Worm (Caenorhabditis elegans) whole organism, L1 larva: Measurements from ENCODE around the gene ncs-4.

Source experiments
- C04F5.9 ChIP-seq: sonication (generic microtip); optimal IDR thresholded peaks from 2 replicates; lab custom pipeline; 2016; ENCODE audit warnings: missing genetic modification characterization, missing compliant biosample characterization
- Y116A8C.19 ChIP-seq: sonication (generic microtip); optimal IDR thresholded peaks from 2 replicates; lab custom pipeline; 2016; ENCODE audit warnings: missing compliant biosample characterization, missing genetic modification characterization, borderline replicate concordance
- blmp-1 ChIP-seq: fragments of 150-350 bp; optimal IDR thresholded peaks from 2 replicates; lab custom pipeline; 2014; ENCODE audit warnings: missing biosample characterization, missing genetic modification characterization
- ceh-63 ChIP-seq: fragments of 200-800 bp; sonication (Bioruptor generic); optimal IDR thresholded peaks from 2 replicates; lab custom pipeline; 2018; ENCODE audit warnings: mild to moderate bottlenecking, missing genetic modification characterization, missing compliant biosample characterization
- ceh-8 ChIP-seq: fragments of 200-800 bp; sonication (Bioruptor generic); optimal IDR thresholded peaks from 2 replicates; lab custom pipeline; 2018; ENCODE audit warnings: mild to moderate bottlenecking, missing genetic modification characterization, moderate library complexity, missing compliant biosample characterization
- ceh-88 ChIP-seq: fragments of 200-800 bp; sonication (Bioruptor generic); IDR thresholded peaks from 2 replicates; pipeline ENCODE4 v1.3.6; 2022; ENCODE audit warnings: missing genetic modification characterization, missing compliant biosample characterization
- ces-1 ChIP-seq: fragments of 150-350 bp; optimal IDR thresholded peaks from 2 replicates; lab custom pipeline; 2014; ENCODE audit warnings: missing biosample characterization, missing genetic modification reagents, missing genetic modification characterization
- dsc-1 ChIP-seq: sonication (generic microtip); optimal IDR thresholded peaks from 2 replicates; lab custom pipeline; 2016; ENCODE audit warnings: mild to moderate bottlenecking, missing genetic modification characterization, missing compliant biosample characterization
- egl-13 ChIP-seq: sonication (generic microtip); optimal IDR thresholded peaks from 2 replicates; lab custom pipeline; 2016; ENCODE audit warnings: missing genotype, missing genetic modification reagents, missing genetic modification characterization, missing compliant biosample characterization
- elt-3 ChIP-seq, 6 experiments: fragments of 150-350 bp in 1 of 6; sonication (generic microtip); optimal IDR thresholded peaks; 2 replicates each; lab custom pipeline; 2017 to 2018; ENCODE audit warnings: missing biosample characterization in 6 of 6, missing genetic modification characterization in 6 of 6, inconsistent platforms in 1 of 6
- fkh-4 ChIP-seq: sonication (generic microtip); optimal IDR thresholded peaks from 2 replicates; lab custom pipeline; 2016; ENCODE audit warnings: missing compliant biosample characterization, missing genetic modification characterization, borderline replicate concordance
- hlh-17 ChIP-seq: fragments of 200-800 bp; sonication (Bioruptor generic); optimal IDR thresholded peaks from 2 replicates; lab custom pipeline; 2018; ENCODE audit warnings: missing genetic modification characterization, mild to moderate bottlenecking, missing compliant biosample characterization, moderate library complexity, borderline replicate concordance
- hpl-2 ChIP-seq: fragments of 150-350 bp; optimal IDR thresholded peaks from 2 replicates; lab custom pipeline; 2014; ENCODE audit warnings: missing biosample characterization, missing genetic modification reagents, missing genetic modification characterization
- jun-1 ChIP-seq: fragments of 150-350 bp; optimal IDR thresholded peaks from 2 replicates; lab custom pipeline; 2014; ENCODE audit warnings: missing biosample characterization, missing genetic modification reagents, missing genetic modification characterization
- lin-14 ChIP-seq: fragments of 200-800 bp; sonication (Bioruptor generic); optimal IDR thresholded peaks from 2 replicates; lab custom pipeline; 2018; ENCODE audit warnings: mild to moderate bottlenecking, missing genetic modification characterization, moderate library complexity, missing compliant biosample characterization
- lin-35 ChIP-seq, 2 experiments: fragments of 150-350 bp; optimal IDR thresholded peaks; 2 replicates each; lab custom pipeline; 2014; ENCODE audit warnings: missing biosample characterization in 2 of 2, missing genetic modification characterization in 2 of 2, missing genetic modification reagents in 2 of 2
- lin-39 ChIP-seq: fragments of 150-350 bp; optimal IDR thresholded peaks from 2 replicates; lab custom pipeline; 2014; ENCODE audit warnings: missing biosample characterization, missing genetic modification reagents, missing genetic modification characterization
- lir-3 ChIP-seq: sonication (generic microtip); optimal IDR thresholded peaks from 2 replicates; lab custom pipeline; 2016; ENCODE audit warnings: mild to moderate bottlenecking, missing genetic modification characterization, moderate library complexity, missing compliant biosample characterization; ENCODE audit not compliant: poor library complexity
- mab-9 ChIP-seq: fragments of 200-800 bp; sonication (Bioruptor generic); IDR thresholded peaks from 2 replicates; pipeline ENCODE4 v1.3.6; 2022; ENCODE audit warnings: missing genetic modification reagents, missing genetic modification characterization, missing compliant biosample characterization
- mef-2 ChIP-seq: fragments of 150-350 bp; optimal IDR thresholded peaks from 2 replicates; lab custom pipeline; 2014; ENCODE audit warnings: missing biosample characterization, missing genetic modification characterization
- mep-1 ChIP-seq: fragments of 150-350 bp; optimal IDR thresholded peaks from 2 replicates; lab custom pipeline; 2014; ENCODE audit warnings: missing biosample characterization, missing genetic modification characterization
- nhr-11 ChIP-seq: fragments of 150-350 bp; optimal IDR thresholded peaks from 2 replicates; lab custom pipeline; 2014; ENCODE audit warnings: missing biosample characterization, missing genetic modification characterization
- nhr-12 ChIP-seq: sonication (generic microtip); optimal IDR thresholded peaks from 2 replicates; lab custom pipeline; 2017; ENCODE audit warnings: missing biosample characterization, missing genetic modification characterization
- nhr-20 ChIP-seq: sonication (generic microtip); optimal IDR thresholded peaks from 2 replicates; lab custom pipeline; 2016; ENCODE audit warnings: mild to moderate bottlenecking, missing genetic modification characterization, missing compliant biosample characterization
- nhr-28 ChIP-seq: fragments of 150-350 bp; optimal IDR thresholded peaks from 2 replicates; lab custom pipeline; 2014; ENCODE audit warnings: missing biosample characterization, missing genetic modification characterization
- nhr-71 ChIP-seq: sonication (generic microtip); optimal IDR thresholded peaks from 2 replicates; lab custom pipeline; 2016; ENCODE audit warnings: mild to moderate bottlenecking, missing genetic modification characterization, moderate library complexity, missing compliant biosample characterization
- nhr-76 ChIP-seq: sonication (generic microtip); optimal IDR thresholded peaks from 2 replicates; lab custom pipeline; 2017; ENCODE audit warnings: missing biosample characterization, missing genetic modification characterization
- nhr-77 ChIP-seq: fragments of 150-350 bp; optimal IDR thresholded peaks from 2 replicates; lab custom pipeline; 2014; ENCODE audit warnings: missing biosample characterization, missing genetic modification characterization
- nhr-84 ChIP-seq: sonication (generic microtip); optimal IDR thresholded peaks from 2 replicates; lab custom pipeline; 2017; ENCODE audit warnings: missing biosample characterization, missing genetic modification characterization
- nhr-85 ChIP-seq: sonication (generic microtip); peaks from one replicate; lab custom pipeline; 2016; ENCODE audit warnings: missing genetic modification characterization, inconsistent platforms, missing compliant biosample characterization
- nhr-90 ChIP-seq: sonication (generic microtip); optimal IDR thresholded peaks from 2 replicates; lab custom pipeline; 2016; ENCODE audit warnings: mild to moderate bottlenecking, missing genetic modification characterization, missing compliant biosample characterization; ENCODE audit not compliant: poor library complexity
- pax-3 ChIP-seq: fragments of 200-800 bp; sonication (Bioruptor generic); optimal IDR thresholded peaks from 2 replicates; lab custom pipeline; 2018; ENCODE audit warnings: mild to moderate bottlenecking, missing genetic modification characterization, moderate library complexity, missing compliant biosample characterization
- rnt-1 ChIP-seq: sonication (generic microtip); optimal IDR thresholded peaks from 2 replicates; lab custom pipeline; 2016; ENCODE audit warnings: mild to moderate bottlenecking, missing genetic modification characterization, moderate library complexity, missing compliant biosample characterization
- sox-4 ChIP-seq: sonication (generic microtip); optimal IDR thresholded peaks from 2 replicates; lab custom pipeline; 2016; ENCODE audit warnings: missing genetic modification characterization, missing compliant biosample characterization
- sptf-1 ChIP-seq: fragments of 150-350 bp; optimal IDR thresholded peaks from 2 replicates; lab custom pipeline; 2014; ENCODE audit warnings: missing biosample characterization, missing genetic modification characterization
- tlp-1 ChIP-seq: fragments of 150-350 bp; optimal IDR thresholded peaks from 2 replicates; lab custom pipeline; 2014; ENCODE audit warnings: missing biosample characterization, missing genetic modification characterization
- unc-130 ChIP-seq: fragments of 150-350 bp; optimal IDR thresholded peaks from 2 replicates; lab custom pipeline; 2017; ENCODE audit warnings: missing biosample characterization, missing genetic modification characterization, inconsistent platforms
- unc-30 ChIP-seq: sonication (generic microtip); optimal IDR thresholded peaks from 2 replicates; lab custom pipeline; 2017; ENCODE audit warnings: missing biosample characterization, missing genetic modification characterization
- unc-98 ChIP-seq: fragments of 200-800 bp; sonication (Bioruptor generic); IDR thresholded peaks from 2 replicates; pipeline ENCODE4 v1.3.6; 2022; ENCODE audit warnings: missing genetic modification characterization, missing compliant biosample characterization
- vab-15 ChIP-seq: sonication (generic microtip); optimal IDR thresholded peaks from 2 replicates; lab custom pipeline; 2017; ENCODE audit warnings: missing genotype, mild to moderate bottlenecking, missing genetic modification characterization, missing compliant biosample characterization
- xbp-1 ChIP-seq: sonication (generic microtip); optimal IDR thresholded peaks from 2 replicates; lab custom pipeline; 2016; ENCODE audit warnings: missing genetic modification characterization, missing compliant biosample characterization
- ztf-11 ChIP-seq, 2 experiments: sonication (generic microtip); optimal IDR thresholded peaks; 2 replicates each; lab custom pipeline; 2016 to 2017; ENCODE audit warnings: missing genetic modification characterization in 2 of 2, missing biosample characterization in 1 of 2, missing compliant biosample characterization in 1 of 2
- ztf-4 ChIP-seq: fragments of 150-350 bp; optimal IDR thresholded peaks from 2 replicates; lab custom pipeline; 2014; ENCODE audit warnings: missing biosample characterization, missing genetic modification characterization

ncs-4 gene

ce11 chrX:10158716-10159115 is 17.6 kb upstream of the ncs-4 start, which contains the start of gene erd-2.1 (continued):
- TF ChIP-seq elt-3 (tag; optimal IDR thresholded peaks at IDR 0.05; lab: Kevin White, UChicago) = peak in 2 of 6 experiments; percentile 31 to 60
- TF ChIP-seq nhr-77 = peak; percentile 28
- peak; percentile 7 for TF ChIP-seq mef-2 (tag; lab: Kevin White, UChicago)
- peak; percentile 37 for TF ChIP-seq vab-15 (tag; lab: Kevin White, UChicago)
- no peak for TF ChIP-seq hpl-2 (GFP tag; lab: Kevin White, UChicago)
- no peak for TF ChIP-seq nhr-90 (tag; lab: Kevin White, UChicago)
- TF ChIP-seq mep-1 = peak; percentile 80
- no peak for TF ChIP-seq ceh-63 (GFP tag; lab: Kevin White, UChicago)

ce11 chrX:10160097-10160677 is 16.1 kb upstream of the ncs-4 start, which contains the start of gene F09B9.4:
F09B9.4 (plus strand) TSS chrX:10160627.
- TF ChIP-seq lir-3 (no peak), vab-15 (tag; lab: Kevin White, UChicago) (no peak), hlh-17 (no peak), nhr-11 (tag; lab: Kevin White, UChicago) (no peak), nhr-90 (tag; lab: Kevin White, UChicago) (no peak), egl-13 (no peak), unc-30 (no peak), nhr-71 (tag; lab: Kevin White, UChicago) (peak; percentile 23), nhr-76 (tag; lab: Kevin White, UChicago) (no peak), lin-39 (peak; percentile 10), lin-14 (peak; percentile 59), rnt-1 (tag; lab: Kevin White, UChicago) (peak; percentile 65), ceh-88 (no peak), jun-1 (tag; lab: Kevin White, UChicago) (no peak), nhr-12 (tag; lab: Kevin White, UChicago) (no peak)

- TF ChIP-seq nhr-84 (tag; lab: Kevin White, UChicago) (no peak), tlp-1 (no peak), unc-98 (GFP tag; lab: Robert Waterston, UW) (no peak)
Measured at ce11 chrX:10162476-10162875, 13.8 kb upstream of the ncs-4 start.

ce11 chrX:10163212-10163611 is 13.1 kb upstream of the ncs-4 start:
- TF ChIP-seq lin-14 (peak; percentile 33), jun-1 (tag; lab: Kevin White, UChicago) (no peak), ceh-8 (GFP tag; lab: Kevin White, UChicago) (peak; percentile 78)

ce11 chrX:10167005-10167404 is 9.3 kb upstream of the ncs-4 start, which contains the start of gene rnp-9:
rnp-9 (plus strand) TSS chrX:10167305.
- TF ChIP-seq dsc-1 (tag; lab: Kevin White, UChicago) (peak; percentile 35), ztf-4 (no peak), nhr-76 (tag; lab: Kevin White, UChicago) (no peak)

- no peak for TF ChIP-seq ces-1 (GFP tag; lab: Kevin White, UChicago)
- no peak for TF ChIP-seq nhr-12 (tag; lab: Kevin White, UChicago)
- TF ChIP-seq sox-4 (tag; lab: Kevin White, UChicago) = no peak
- no peak for TF ChIP-seq ztf-11 (tag; optimal IDR thresholded peaks at IDR 0.05; lab: Kevin White, UChicago)
- no peak for TF ChIP-seq unc-30
- TF ChIP-seq pax-3 (tag; lab: Kevin White, UChicago) = no peak
- peak; percentile 53 for TF ChIP-seq nhr-20 (tag; lab: Kevin White, UChicago)
- TF ChIP-seq nhr-85 (tag; lab: Kevin White, UChicago) = peak; percentile 78
- no peak for TF ChIP-seq nhr-28 (tag; lab: Kevin White, UChicago)
- no peak for TF ChIP-seq ztf-4
- peak in 1 of 2 experiments; percentile 17 for TF ChIP-seq lin-35 (GFP tag; optimal IDR thresholded peaks at IDR 0.05; lab: Kevin White, UChicago)
- peak; percentile 72 for TF ChIP-seq blmp-1 (tag; lab: Kevin White, UChicago)
- TF ChIP-seq mab-9 (GFP tag; lab: Robert Waterston, UW) = no peak
- no peak for TF ChIP-seq xbp-1 (tag; lab: Kevin White, UChicago)
- no peak for TF ChIP-seq unc-130 (tag; lab: Kevin White, UChicago)
- no peak for TF ChIP-seq sptf-1 (tag; lab: Kevin White, UChicago)
- no peak for TF ChIP-seq C04F5.9
- no peak for TF ChIP-seq jun-1 (tag; lab: Kevin White, UChicago)
- no peak for TF ChIP-seq fkh-4 (tag; lab: Kevin White, UChicago)
- TF ChIP-seq lin-14 = peak; percentile 30
- no peak for TF ChIP-seq Y116A8C.19
Measured at ce11 chrX:10168534-10168933, 7.8 kb upstream of the ncs-4 start.
